Fruit fly (Drosophila melanogaster): Measurements from ENCODE around the gene PIG-F.
A peak's percentile ranks its signal among the peaks of the same experiment; 100 is the strongest.

PIG-F gene

dm6 chr3L:19618072-19618958, 6.1 kb downstream of the PIG-F start, which contains the start of gene asf1 (continued):
- TF ChIP-seq CG2712 (tag; optimal IDR thresholded peaks at IDR 0.05) (peak; percentile 15), Nf-YC (tag; optimal IDR thresholded peaks at IDR 0.05) (no peak), CG4424 (GFP tag; optimal IDR thresholded peaks at IDR 0.05) (no peak), cg (GFP tag; optimal IDR thresholded peaks at IDR 0.05) (no peak), Trl (optimal IDR thresholded peaks at IDR 0.05) (no peak), Trl (GFP tag; optimal IDR thresholded peaks at IDR 0.05) (peak; percentile 41), CG8388 (GFP tag; optimal IDR thresholded peaks at IDR 0.05) (no peak), hbn (GFP tag; IDR thresholded peaks at IDR 0.05; ENCODE audit: partially characterized antibody) (peak; percentile 68), CG2129 (GFP tag; IDR thresholded peaks at IDR 0.05; ENCODE audit: partially characterized antibody) (peak; percentile 47), CG11085 (GFP tag; IDR thresholded peaks at IDR 0.05) (no peak), CG10979 (tag; optimal IDR thresholded peaks at IDR 0.05) (peak; percentile 19), tgo (GFP tag; IDR thresholded peaks at IDR 0.05) (no peak), sens (GFP tag) (peak; percentile 77), CG2678 (tag; optimal IDR thresholded peaks at IDR 0.05) (no peak), CTCF (GFP tag; optimal IDR thresholded peaks at IDR 0.05) (peak; percentile 51), CG10209 (GFP tag; optimal IDR thresholded peaks at IDR 0.05) (no peak), TFAM (GFP tag; optimal IDR thresholded peaks at IDR 0.05) (no peak), BtbVII (GFP tag; optimal IDR thresholded peaks at IDR 0.05) (no peak), CG8281 (tag; optimal IDR thresholded peaks at IDR 0.05) (no peak), Mrtf (GFP tag; IDR thresholded peaks at IDR 0.05) (no peak), Usf (GFP tag; optimal IDR thresholded peaks at IDR 0.05) (no peak), CG2120 (GFP tag; optimal IDR thresholded peaks at IDR 0.05) (peak; percentile 56), CG4617 (GFP tag; optimal IDR thresholded peaks at IDR 0.05; ENCODE audit: borderline replicate concordance) (peak; percentile 21), phol (tag; optimal IDR thresholded peaks at IDR 0.05) (peak; percentile 42), D19A (tag; optimal IDR thresholded peaks at IDR 0.05) (no peak), ssp (GFP tag; IDR thresholded peaks at IDR 0.05) (no peak), CG2116 (GFP tag; optimal IDR thresholded peaks at IDR 0.05) (peak; percentile 75), CG4328 (GFP tag; optimal IDR thresholded peaks at IDR 0.05) (no peak), CG3995 (GFP tag; optimal IDR thresholded peaks at IDR 0.05) (peak; percentile 36), Hr3 (GFP tag; optimal IDR thresholded peaks at IDR 0.05) (no peak), H2.0 (GFP tag; IDR thresholded peaks at IDR 0.05) (no peak), Dip2 (GFP tag; IDR thresholded peaks at IDR 0.05) (no peak), CG10462 (GFP tag; optimal IDR thresholded peaks at IDR 0.05) (no peak), CG12299 (tag; optimal IDR thresholded peaks at IDR 0.05) (no peak), CG12769 (tag; optimal IDR thresholded peaks at IDR 0.05) (no peak), CG9727 (GFP tag; optimal IDR thresholded peaks at IDR 0.05) (peak; percentile 31), CG17328 (GFP tag; IDR thresholded peaks at IDR 0.05) (no peak), CG11723 (GFP tag; optimal IDR thresholded peaks at IDR 0.05) (no peak), CG18262 (tag; optimal IDR thresholded peaks at IDR 0.05) (peak; percentile 6), B-H1 (GFP tag; IDR thresholded peaks at IDR 0.05) (no peak), CG13123 (GFP tag; optimal IDR thresholded peaks at IDR 0.05) (no peak), Hsf (GFP tag; optimal IDR thresholded peaks at IDR 0.05) (peak; percentile 39), CHES-1-like (GFP tag; optimal IDR thresholded peaks at IDR 0.05) (peak; percentile 68), Hand (GFP tag; optimal IDR thresholded peaks at IDR 0.05) (no peak), CG1792 (GFP tag; optimal IDR thresholded peaks at IDR 0.05) (no peak), CG4730 (GFP tag; IDR thresholded peaks at IDR 0.05) (no peak), CG6683 (GFP tag; optimal IDR thresholded peaks at IDR 0.05) (no peak), onecut (GFP tag; IDR thresholded peaks at IDR 0.05) (peak; percentile 68), Oli (tag; optimal IDR thresholded peaks at IDR 0.05) (no peak), CG12071 (GFP tag; optimal IDR thresholded peaks at IDR 0.05) (no peak), al (GFP tag; IDR thresholded peaks at IDR 0.05) (no peak)

Measured in whole organism, embryonic.